Worm (Caenorhabditis elegans) whole organism, L4 larva: ENCODE results near the gene F56D6.12.

ENCODE experiments used
- arid-1 ChIP-seq: fragments of 200-800 bp; sonication (Bioruptor generic); conservative IDR thresholded peaks from 2 replicates; pipeline ENCODE4 v1.3.6; 2022; ENCODE audit warnings: missing genetic modification reagents, missing genetic modification characterization, missing compliant biosample characterization
- daf-19 ChIP-seq: fragments of 200-800 bp; sonication (Bioruptor generic); conservative IDR thresholded peaks from 2 replicates; pipeline ENCODE4 v1.3.6; 2022; ENCODE audit warnings: missing genetic modification characterization, missing compliant biosample characterization
- egl-27 ChIP-seq: sonication (generic microtip); optimal IDR thresholded peaks from 3 replicates; lab custom pipeline; 2017; ENCODE audit warnings: missing biosample characterization, missing genetic modification reagents, missing genetic modification characterization
- lsy-2 ChIP-seq, 2 experiments: fragments of 150-350 bp in 1 of 2; sonication (generic microtip) in 1 of 2; optimal IDR thresholded peaks; 2 replicates each; lab custom pipeline; 2014 to 2017; ENCODE audit warnings: missing biosample characterization in 2 of 2, missing genetic modification characterization in 2 of 2
- mdl-1 ChIP-seq, 2 experiments: fragments of 150-350 bp in 1 of 2; sonication (generic microtip) in 1 of 2; optimal IDR thresholded peaks; 2 replicates each; lab custom pipeline; 2014 to 2017; ENCODE audit warnings: missing biosample characterization in 2 of 2, missing genetic modification characterization in 2 of 2
- nhr-76 ChIP-seq: fragments of 150-350 bp; optimal IDR thresholded peaks from 2 replicates; lab custom pipeline; 2014; ENCODE audit warnings: missing biosample characterization, missing genetic modification characterization
- unc-62 ChIP-seq, 3 experiments: fragments of 150-350 bp in 1 of 3; sonication (generic microtip); optimal IDR thresholded peaks in 2 of 3; peaks in 1 of 3; 1 replicate in 1 of 3; 2 replicates in 2 of 3; lab custom pipeline; 2014 to 2017; ENCODE audit warnings: missing biosample characterization in 3 of 3, missing genetic modification characterization in 3 of 3, missing genetic modification reagents in 3 of 3, missing genotype in 1 of 3

DNA sequence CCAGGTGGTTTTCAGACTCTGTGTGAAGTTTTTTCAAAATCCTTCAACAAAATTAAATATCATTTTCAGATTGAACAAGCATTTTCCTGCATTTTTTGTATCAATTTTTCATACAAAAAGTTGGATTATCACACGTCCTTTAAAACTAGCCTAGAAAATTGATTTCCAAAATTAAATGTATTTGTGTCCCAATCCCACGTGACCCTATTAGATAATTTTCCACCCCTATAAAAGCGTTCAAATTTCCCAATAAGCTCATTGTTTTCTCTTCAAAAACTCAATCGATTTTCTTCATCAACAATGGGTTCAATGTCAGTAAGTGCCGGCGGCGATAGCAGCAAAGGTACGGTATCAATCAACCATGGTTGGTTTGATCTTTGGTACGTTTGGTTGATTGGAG is 6.5 kb downstream of the F56D6.12 start, which contains the start of gene F56D6.19:
- TF ChIP-seq unc-62 (GFP tag; optimal IDR thresholded peaks at IDR 0.05 in 1 of 2; lab: Kevin White, UChicago) = no peak
- no peak for TF ChIP-seq unc-62 (tag; optimal IDR thresholded peaks at IDR 0.05; lab: Kevin White, UChicago)
- TF ChIP-seq arid-1 (GFP tag; lab: Robert Waterston, UW) = no peak
- TF ChIP-seq egl-27 (tag; lab: Kevin White, UChicago) = no peak
- TF ChIP-seq lsy-2 (tag; optimal IDR thresholded peaks at IDR 0.05; lab: Kevin White, UChicago) = no peak
- TF ChIP-seq nhr-76 (tag; lab: Kevin White, UChicago) = no peak
- TF ChIP-seq mdl-1 (tag; optimal IDR thresholded peaks at IDR 0.05; lab: Kevin White, UChicago) = no peak
- no peak for TF ChIP-seq daf-19 (GFP tag; lab: Robert Waterston, UW)
